Fruit fly (Drosophila melanogaster): ENCODE measurements around the gene CG7706.

Gene CG7706

dm6 chr3R:18641242-18641757, 36.3 kb upstream of the CG7706 start, which contains the start of gene CG14301 (continued):
- TF ChIP-seq salr (GFP tag; optimal IDR thresholded peaks at IDR 0.05) (no peak), CG6808 (GFP tag; optimal IDR thresholded peaks at IDR 0.05) (no peak), CG1621 (tag; optimal IDR thresholded peaks at IDR 0.05) (no peak), dsx (GFP tag; optimal IDR thresholded peaks at IDR 0.05; ENCODE audit: poor library complexity, severe bottlenecking) (no peak), pdm3 (GFP tag; optimal IDR thresholded peaks at IDR 0.05) (no peak), svp (GFP tag) (no peak)

- no peak for TF ChIP-seq CG11762 (GFP tag; optimal IDR thresholded peaks at IDR 0.05; ENCODE audit: insufficient read depth)
- TF ChIP-seq CG3919 (GFP tag; optimal IDR thresholded peaks at IDR 0.05) = no peak
- no peak for TF ChIP-seq CG6276 (GFP tag; optimal IDR thresholded peaks at IDR 0.05)
- no peak for TF ChIP-seq pdm3 (GFP tag; optimal IDR thresholded peaks at IDR 0.05)
- TF ChIP-seq CG6163 (GFP tag; IDR thresholded peaks at IDR 0.05) = no peak
- TF ChIP-seq Lpt (GFP tag; optimal IDR thresholded peaks at IDR 0.05) = no peak
- no peak for TF ChIP-seq lz (GFP tag; optimal IDR thresholded peaks at IDR 0.05)
- no peak for TF ChIP-seq CG1621 (tag; optimal IDR thresholded peaks at IDR 0.05)
- TF ChIP-seq CG6808 (GFP tag; optimal IDR thresholded peaks at IDR 0.05) = no peak
- TF ChIP-seq Ets96B (tag; optimal IDR thresholded peaks at IDR 0.05) = no peak
- no peak for TF ChIP-seq dac (GFP tag; optimal IDR thresholded peaks at IDR 0.05)
- no peak for TF ChIP-seq Sox102F (GFP tag; optimal IDR thresholded peaks at IDR 0.05)
- TF ChIP-seq CG10669 (GFP tag; optimal IDR thresholded peaks at IDR 0.05) = no peak
- no peak for TF ChIP-seq salr (GFP tag; optimal IDR thresholded peaks at IDR 0.05)
Observed at dm6 chr3R:18643646-18644045, 34.0 kb upstream of the CG7706 start.

DNA sequence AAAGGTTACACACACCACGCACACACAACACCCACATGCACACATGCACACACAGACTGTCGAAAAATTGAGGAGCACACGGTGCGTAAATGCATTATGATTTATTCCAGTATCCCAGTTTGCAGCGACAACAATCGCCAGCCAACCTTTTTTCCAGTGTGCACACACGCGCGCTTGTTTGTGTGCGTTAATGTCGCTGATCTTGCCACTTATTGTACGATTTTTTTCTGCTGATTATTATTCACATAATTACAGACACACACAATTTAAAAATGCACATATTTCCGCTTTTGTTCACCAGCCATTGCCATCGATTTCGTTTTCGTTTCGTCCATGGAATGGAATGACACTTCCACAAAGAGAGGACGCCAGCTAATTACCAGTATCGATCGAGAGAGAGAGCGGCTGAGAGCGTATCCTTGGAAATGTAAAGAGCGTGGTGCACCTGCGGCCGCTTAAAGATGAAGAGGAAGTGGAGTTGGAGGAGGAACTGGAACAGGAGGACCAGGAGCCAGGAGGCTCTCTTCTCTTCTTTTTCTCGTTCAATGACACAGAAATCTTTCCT, 19.2 kb upstream of the CG7706 start:
- TF ChIP-seq CG7368 (GFP tag; optimal IDR thresholded peaks at IDR 0.05) (no peak), salr (GFP tag; optimal IDR thresholded peaks at IDR 0.05) (no peak), CG6163 (GFP tag; IDR thresholded peaks at IDR 0.05) (peak; percentile 18; the same call in 1 of the 3 replicates), Sox15 (GFP tag; optimal IDR thresholded peaks at IDR 0.05) (no peak), dsx (GFP tag; optimal IDR thresholded peaks at IDR 0.05; ENCODE audit: poor library complexity, severe bottlenecking) (no peak), svp (GFP tag) (peak; percentile 79), CG9139 (GFP tag; optimal IDR thresholded peaks at IDR 0.05) (no peak), net (GFP tag; optimal IDR thresholded peaks at IDR 0.05) (no peak), Blimp-1 (GFP tag; optimal IDR thresholded peaks at IDR 0.05) (peak; percentile 66), CG8119 (GFP tag; IDR thresholded peaks at IDR 0.05) (no peak), CG10631 (GFP tag; optimal IDR thresholded peaks at IDR 0.05) (no peak), lz (GFP tag; optimal IDR thresholded peaks at IDR 0.05) (no peak), Eip78C (GFP tag) (peak; percentile 51), Gug (GFP tag; IDR thresholded peaks at IDR 0.05) (no peak)

- TF ChIP-seq CG11294 (GFP tag; IDR thresholded peaks at IDR 0.05) (peak; percentile 68; the same call in 1 of the 2 replicates), Gug (GFP tag; IDR thresholded peaks at IDR 0.05) (peak; percentile 67), topi (GFP tag; optimal IDR thresholded peaks at IDR 0.05) (peak; percentile 83), CG34406 (GFP tag; optimal IDR thresholded peaks at IDR 0.05) (peak; percentile 69), net (GFP tag; optimal IDR thresholded peaks at IDR 0.05) (peak; percentile 75), Ets21C (GFP tag; optimal IDR thresholded peaks at IDR 0.05) (peak; percentile 73), OdsH (GFP tag; optimal IDR thresholded peaks at IDR 0.05) (peak; percentile 82), dac (GFP tag; optimal IDR thresholded peaks at IDR 0.05) (peak; percentile 45), svp (GFP tag) (peak; percentile 87), Blimp-1 (GFP tag; optimal IDR thresholded peaks at IDR 0.05) (no peak), CG6163 (GFP tag; IDR thresholded peaks at IDR 0.05) (peak; percentile 75), ss (GFP tag; optimal IDR thresholded peaks at IDR 0.05) (peak in 1 of 2 experiments; percentile 65), CG11902 (GFP tag; optimal IDR thresholded peaks at IDR 0.05) (peak; percentile 70), CG8632 (GFP tag; optimal IDR thresholded peaks at IDR 0.05) (peak; percentile 64), CG6854 (GFP tag; optimal IDR thresholded peaks at IDR 0.05) (peak; percentile 15), CG6808 (GFP tag; optimal IDR thresholded peaks at IDR 0.05) (no peak), CG3032 (tag; optimal IDR thresholded peaks at IDR 0.05) (peak; percentile 79), CG6792 (GFP tag; optimal IDR thresholded peaks at IDR 0.05) (peak; percentile 75), CG8119 (GFP tag; IDR thresholded peaks at IDR 0.05) (peak; percentile 77), cyc (GFP tag; optimal IDR thresholded peaks at IDR 0.05) (peak; percentile 88), Hr38 (GFP tag; optimal IDR thresholded peaks at IDR 0.05) (no peak), lz (GFP tag; optimal IDR thresholded peaks at IDR 0.05) (peak; percentile 86), CG7368 (GFP tag; optimal IDR thresholded peaks at IDR 0.05) (peak; percentile 66), CG9139 (GFP tag; optimal IDR thresholded peaks at IDR 0.05) (no peak), fd85E (GFP tag; optimal IDR thresholded peaks at IDR 0.05) (peak; percentile 40), esn (GFP tag; optimal IDR thresholded peaks at IDR 0.05) (peak; percentile 86), CG6276 (GFP tag; optimal IDR thresholded peaks at IDR 0.05) (no peak), CG1621 (tag; optimal IDR thresholded peaks at IDR 0.05) (peak; percentile 66), CG32006 (GFP tag; optimal IDR thresholded peaks at IDR 0.05) (peak; percentile 77)
Observed at dm6 chr3R:18658945-18659642, 18.5 kb upstream of the CG7706 start, which contains the start of the genes CG31224 and CstF64. Gene CG31224 (minus strand): TSS chr3R:18659309. Gene CstF64 (plus strand): TSS chr3R:18659618.
